Worm (Caenorhabditis elegans) whole organism, mixed stage, embryonic: ENCODE measurements around the gene T27E7.5.
"Not testable (repeated sequence)": the region's sequence is repeated elsewhere in the genome, so short reads cannot be mapped to it uniquely, and the experiment has no call there.

Experiments
- M03D4.4 ChIP-seq: sonication (generic microtip); optimal IDR thresholded peaks from 2 replicates; lab custom pipeline; 2017; ENCODE audit warnings: mild to moderate bottlenecking, missing genetic modification characterization, missing compliant biosample characterization
- bed-3 ChIP-seq: fragments of 200-800 bp; sonication (Bioruptor generic); optimal IDR thresholded peaks from 3 replicates; lab custom pipeline; 2018; ENCODE audit warnings: mild to moderate bottlenecking, missing genetic modification characterization, moderate library complexity, missing compliant biosample characterization
- ceh-39 ChIP-seq: fragments of 150-350 bp; optimal IDR thresholded peaks from 2 replicates; lab custom pipeline; 2014; ENCODE audit warnings: missing biosample characterization, missing genetic modification characterization
- ceh-43 ChIP-seq: fragments of 200-800 bp; sonication (Bioruptor generic); optimal IDR thresholded peaks from 2 replicates; lab custom pipeline; 2018; ENCODE audit warnings: mild to moderate bottlenecking, missing genetic modification characterization, moderate library complexity, missing compliant biosample characterization
- ceh-83 ChIP-seq: fragments of 200-800 bp; sonication (Bioruptor generic); optimal IDR thresholded peaks from 2 replicates; lab custom pipeline; 2018; ENCODE audit warnings: mild to moderate bottlenecking, missing genetic modification characterization, missing compliant biosample characterization
- cnd-1 ChIP-seq: fragments of 200-800 bp; sonication (Bioruptor generic); optimal IDR thresholded peaks from 2 replicates; lab custom pipeline; 2018; ENCODE audit warnings: mild to moderate bottlenecking, missing genetic modification characterization, missing compliant biosample characterization
- drap-1 ChIP-seq: fragments of 200-800 bp; sonication (Bioruptor generic); optimal IDR thresholded peaks from 3 replicates; lab custom pipeline; 2018; ENCODE audit warnings: mild to moderate bottlenecking, missing genetic modification characterization, missing compliant biosample characterization
- elt-1 ChIP-seq: sonication (generic microtip); optimal IDR thresholded peaks from 2 replicates; lab custom pipeline; 2017; ENCODE audit warnings: missing genetic modification characterization, mild to moderate bottlenecking, missing compliant biosample characterization, antibody characterized with exemption, moderate library complexity, borderline replicate concordance; ENCODE audit not compliant: insufficient read depth
- elt-3 ChIP-seq: fragments of 150-350 bp; optimal IDR thresholded peaks from 2 replicates; lab custom pipeline; 2014; ENCODE audit warnings: missing biosample characterization, missing genetic modification characterization
- flh-1 ChIP-seq: fragments of 200-800 bp; sonication (Bioruptor generic); optimal IDR thresholded peaks from 2 replicates; lab custom pipeline; 2018; ENCODE audit warnings: mild to moderate bottlenecking, missing genetic modification characterization, moderate library complexity, missing compliant biosample characterization
- hlh-1 ChIP-seq: fragments of 150-350 bp; optimal IDR thresholded peaks from 2 replicates; lab custom pipeline; 2014; ENCODE audit warnings: missing biosample characterization, missing genetic modification reagents, missing genetic modification characterization
- lin-13 ChIP-seq: fragments of 150-350 bp; optimal IDR thresholded peaks from 2 replicates; lab custom pipeline; 2014; ENCODE audit warnings: missing biosample characterization, missing genetic modification characterization
- mab-5 ChIP-seq: fragments of 150-350 bp; optimal IDR thresholded peaks from 2 replicates; lab custom pipeline; 2014; ENCODE audit warnings: missing biosample characterization, missing genetic modification characterization
- mep-1 ChIP-seq: fragments of 150-350 bp; optimal IDR thresholded peaks from 2 replicates; lab custom pipeline; 2017; ENCODE audit warnings: missing biosample characterization, missing genetic modification reagents, missing genetic modification characterization, inconsistent platforms
- mls-2 ChIP-seq: sonication (generic microtip); optimal IDR thresholded peaks from 2 replicates; lab custom pipeline; 2016; ENCODE audit warnings: mild to moderate bottlenecking, missing genetic modification characterization, moderate library complexity, missing compliant biosample characterization
- nhr-12 ChIP-seq: fragments of 150-350 bp; optimal IDR thresholded peaks from 2 replicates; lab custom pipeline; 2014; ENCODE audit warnings: missing biosample characterization, missing genetic modification characterization
- nhr-237 ChIP-seq: fragments of 150-350 bp; optimal IDR thresholded peaks from 2 replicates; lab custom pipeline; 2014; ENCODE audit warnings: missing biosample characterization, missing genetic modification characterization
- nhr-28 ChIP-seq: fragments of 150-350 bp; optimal IDR thresholded peaks from 2 replicates; lab custom pipeline; 2014; ENCODE audit warnings: missing biosample characterization, missing genetic modification characterization
- pha-4 ChIP-seq: fragments of 150-350 bp; optimal IDR thresholded peaks from 2 replicates; lab custom pipeline; 2018; ENCODE audit warnings: missing biosample characterization, missing genetic modification reagents, missing genetic modification characterization
- sem-2 ChIP-seq: fragments of 200-800 bp; sonication (Bioruptor generic); optimal IDR thresholded peaks from 2 replicates; lab custom pipeline; 2018; ENCODE audit warnings: mild to moderate bottlenecking, missing genetic modification characterization, missing compliant biosample characterization
- snpc-4 ChIP-seq: fragments of 150-350 bp; optimal IDR thresholded peaks from 2 replicates; lab custom pipeline; 2014; ENCODE audit warnings: missing biosample characterization, missing genetic modification characterization
- sptf-1 ChIP-seq: sonication (generic microtip); optimal IDR thresholded peaks from 2 replicates; lab custom pipeline; 2017; ENCODE audit warnings: mild to moderate bottlenecking, missing genetic modification characterization, moderate library complexity, missing compliant biosample characterization
- tbx-8 ChIP-seq: fragments of 200-800 bp; sonication (Bioruptor generic); optimal IDR thresholded peaks from 2 replicates; lab custom pipeline; 2018; ENCODE audit warnings: mild to moderate bottlenecking, missing genetic modification characterization, moderate library complexity, missing compliant biosample characterization
- unc-39 ChIP-seq: fragments of 150-350 bp; optimal IDR thresholded peaks from 2 replicates; lab custom pipeline; 2014; ENCODE audit warnings: missing biosample characterization, missing genetic modification characterization
- unc-62 ChIP-seq: fragments of 150-350 bp; optimal IDR thresholded peaks from 2 replicates; lab custom pipeline; 2014; ENCODE audit warnings: missing biosample characterization, missing genetic modification reagents, missing genetic modification characterization
- ztf-11 ChIP-seq: fragments of 150-350 bp; optimal IDR thresholded peaks from 2 replicates; lab custom pipeline; 2014; ENCODE audit warnings: missing biosample characterization, missing genetic modification characterization

Gene T27E7.5

ce11 chrIV:14534967-14535366 is 2.0 kb upstream of the T27E7.5 start, which contains the start of gene T27E7.4:
T27E7.4 (minus strand) TSS chrIV:14535067.
- no peak for TF ChIP-seq mep-1 (tag; lab: Kevin White, UChicago)
- no peak for TF ChIP-seq tbx-8 (GFP tag; lab: Kevin White, UChicago)
- TF ChIP-seq mls-2 (tag; lab: Kevin White, UChicago), result no peak
- TF ChIP-seq snpc-4 (tag; lab: Kevin White, UChicago), result no peak
- no peak for TF ChIP-seq sptf-1 (tag; lab: Kevin White, UChicago)
- no peak for TF ChIP-seq drap-1 (GFP tag; lab: Kevin White, UChicago)
- no peak for TF ChIP-seq ceh-83 (GFP tag; lab: Kevin White, UChicago)
- TF ChIP-seq flh-1, result no peak
- no peak for TF ChIP-seq unc-62 (GFP tag; lab: Kevin White, UChicago)
- no peak for TF ChIP-seq M03D4.4 (tag; lab: Kevin White, UChicago)
- TF ChIP-seq elt-3 (tag; lab: Kevin White, UChicago), result no peak
- no peak for TF ChIP-seq ceh-43 (GFP tag; lab: Kevin White, UChicago)

ce11 chrIV:14542517-14542916 is 5.6 kb downstream of the T27E7.5 start, which contains the start of gene pals-29:
pals-29 (minus strand) TSS chrIV:14542617.
- TF ChIP-seq unc-62 (GFP tag; lab: Kevin White, UChicago) (no peak), nhr-12 (tag; lab: Kevin White, UChicago) (no peak), drap-1 (GFP tag; lab: Kevin White, UChicago) (no peak)

ce11 chrIV:14547292-14547691 is 10.3 kb downstream of the T27E7.5 start:
- TF ChIP-seq nhr-237 (tag; lab: Kevin White, UChicago) (no peak), ceh-83 (GFP tag; lab: Kevin White, UChicago) (no peak)

- TF ChIP-seq cnd-1 (tag; lab: Kevin White, UChicago) (no peak), lin-13 (tag; lab: Kevin White, UChicago) (no peak), M03D4.4 (tag; lab: Kevin White, UChicago) (no peak), mab-5 (no peak), ceh-43 (GFP tag; lab: Kevin White, UChicago) (no peak), nhr-28 (tag; lab: Kevin White, UChicago) (no peak), hlh-1 (tag; lab: Kevin White, UChicago) (no peak), snpc-4 (tag; lab: Kevin White, UChicago) (no peak), bed-3 (no peak), drap-1 (GFP tag; lab: Kevin White, UChicago) (no peak), mls-2 (tag; lab: Kevin White, UChicago) (no peak), pha-4 (tag; lab: Kevin White, UChicago) (no peak), mep-1 (tag; lab: Kevin White, UChicago) (no peak), unc-62 (GFP tag; lab: Kevin White, UChicago) (no peak), tbx-8 (GFP tag; lab: Kevin White, UChicago) (no peak), ceh-39 (tag; lab: Kevin White, UChicago) (no peak), unc-39 (no peak)
These were observed 12.3 kb downstream of the T27E7.5 start, which contains the start of gene T27E7.9 for ce11 chrIV:14549308-14549707. T27E7.9 (minus strand) TSS chrIV:14549408.

ce11 chrIV:14551870-14552269 is 14.9 kb downstream of the T27E7.5 start, which contains the start of gene pals-30:
pals-30 (minus strand) TSS chrIV:14551970.
- not testable (repeated sequence) for TF ChIP-seq tbx-8 (GFP tag; lab: Kevin White, UChicago); ceh-43 (GFP tag; lab: Kevin White, UChicago); nhr-12 (tag; lab: Kevin White, UChicago)

- no peak for TF ChIP-seq elt-1 (tag; lab: Kevin White, UChicago)
- no peak for TF ChIP-seq ztf-11 (tag; lab: Kevin White, UChicago)
- no peak for TF ChIP-seq tbx-8 (GFP tag; lab: Kevin White, UChicago)
- no peak for TF ChIP-seq sem-2 (GFP tag; lab: Kevin White, UChicago)
- TF ChIP-seq M03D4.4 (tag; lab: Kevin White, UChicago), result no peak
These were observed 17.8 kb downstream of the T27E7.5 start, which contains the start of gene Y57G11B.6 for ce11 chrIV:14554788-14555187. Y57G11B.6 (minus strand) TSS chrIV:14554888.
